Fruit fly (Drosophila melanogaster) whole organism, embryonic: ENCODE measurements around the gene Ac76E.
A peak's percentile ranks its signal among the peaks of the same experiment; 100 is the strongest.

Source experiments
- Blimp-1 ChIP-seq: fragments of 200-800 bp; sonication (Bioruptor generic); optimal IDR thresholded peaks from 3 replicates; lab custom pipeline; 2018; ENCODE audit warnings: missing biosample characterization, missing genetic modification characterization, mild to moderate bottlenecking, moderate library complexity, missing genetic modification reagents
- C15 ChIP-seq: fragments of 200-800 bp; sonication (Bioruptor generic); IDR thresholded peaks from 3 replicates; pipeline ENCODE4 v1.3.6; 2022; ENCODE audit warnings: missing biosample characterization, missing genetic modification characterization
- CG10321 ChIP-seq: fragments of 200-800 bp; sonication (Bioruptor generic); IDR thresholded peaks from 2 replicates; pipeline ENCODE4 v1.3.6; 2022; ENCODE audit warnings: missing biosample characterization, missing genetic modification characterization
- CG11398 ChIP-seq: fragments of 200-800 bp; sonication (Bioruptor generic); optimal IDR thresholded peaks from 2 replicates; lab custom pipeline; 2016; ENCODE audit warnings: missing biosample characterization, missing genetic modification characterization
- CG12155 ChIP-seq: fragments of 200-800 bp; sonication (Bioruptor generic); optimal IDR thresholded peaks from 3 replicates; lab custom pipeline; 2016; ENCODE audit warnings: missing biosample characterization, missing genetic modification characterization
- CG13775 ChIP-seq: fragments of 200-800 bp; sonication (Bioruptor generic); optimal IDR thresholded peaks from 3 replicates; lab custom pipeline; 2017; ENCODE audit warnings: missing biosample characterization, mild to moderate bottlenecking, missing genetic modification characterization
- CG14014 ChIP-seq: fragments of 200-800 bp; sonication (Bioruptor generic); IDR thresholded peaks from 2 replicates; pipeline ENCODE4 v1.3.6; 2022; ENCODE audit warnings: missing biosample characterization, missing genetic modification characterization
- CG15269 ChIP-seq: fragments of 200-800 bp; sonication (Bioruptor generic); optimal IDR thresholded peaks from 2 replicates; lab custom pipeline; 2018; ENCODE audit warnings: missing biosample characterization, mild to moderate bottlenecking, missing genetic modification characterization, moderate library complexity
- CG2199 ChIP-seq: fragments of 200-800 bp; sonication (Bioruptor generic); IDR thresholded peaks from 3 replicates; pipeline ENCODE4 v1.3.6; 2022; ENCODE audit warnings: missing biosample characterization, missing genetic modification characterization
- CG3163 ChIP-seq: fragments of 200-800 bp; sonication (Bioruptor generic); optimal IDR thresholded peaks from 3 replicates; lab custom pipeline; 2016; ENCODE audit warnings: missing biosample characterization, missing genetic modification characterization
- CG4360 ChIP-seq: fragments of 200-800 bp; sonication (Bioruptor generic); IDR thresholded peaks from 2 replicates; pipeline ENCODE4 v1.3.6; 2022; ENCODE audit warnings: missing biosample characterization, missing genetic modification characterization
- CG4707 ChIP-seq: fragments of 200-800 bp; sonication (Bioruptor generic); optimal IDR thresholded peaks from 2 replicates; lab custom pipeline; 2018; ENCODE audit warnings: missing biosample characterization, mild to moderate bottlenecking, missing genetic modification characterization, moderate library complexity
- CG7271 ChIP-seq: fragments of 200-800 bp; sonication (Bioruptor generic); optimal IDR thresholded peaks from 2 replicates; lab custom pipeline; 2018; ENCODE audit warnings: missing biosample characterization, mild to moderate bottlenecking, missing genetic modification characterization, moderate library complexity
- CG7357 ChIP-seq: fragments of 200-800 bp; sonication (Bioruptor generic); IDR thresholded peaks from 3 replicates; pipeline ENCODE4 v1.3.6; 2022; ENCODE audit warnings: missing biosample characterization, missing genetic modification characterization
- CG9727 ChIP-seq: fragments of 200-800 bp; sonication (Bioruptor generic); optimal IDR thresholded peaks from 3 replicates; lab custom pipeline; 2017; ENCODE audit warnings: missing biosample characterization, mild to moderate bottlenecking, missing genetic modification characterization
- CoRest ChIP-seq: fragments of 200-800 bp; sonication (Bioruptor generic); optimal IDR thresholded peaks from 3 replicates; lab custom pipeline; 2018; ENCODE audit warnings: missing biosample characterization, mild to moderate bottlenecking, missing genetic modification characterization, moderate library complexity
- Dbx ChIP-seq: fragments of 200-800 bp; sonication (Bioruptor generic); IDR thresholded peaks from 3 replicates; pipeline ENCODE4 v1.3.6; 2022; ENCODE audit warnings: missing biosample characterization, missing genetic modification characterization
- Dek ChIP-seq: fragments of 200-800 bp; sonication (Bioruptor generic); optimal IDR thresholded peaks from 3 replicates; lab custom pipeline; 2019; ENCODE audit warnings: missing biosample characterization, mild to moderate bottlenecking, missing genetic modification characterization, moderate library complexity
- Dp ChIP-seq: fragments of 200-800 bp; sonication (Bioruptor generic); optimal IDR thresholded peaks from 2 replicates; lab custom pipeline; 2018; ENCODE audit warnings: missing biosample characterization, mild to moderate bottlenecking, missing genetic modification characterization, moderate library complexity
- Drgx ChIP-seq: fragments of 200-800 bp; sonication (Bioruptor generic); IDR thresholded peaks from 2 replicates; pipeline ENCODE4 v1.3.6; 2022; ENCODE audit warnings: missing biosample characterization, missing genetic modification characterization
- Elba2 ChIP-seq: fragments of 200-800 bp; sonication (Bioruptor generic); optimal IDR thresholded peaks from 3 replicates; lab custom pipeline; 2016; ENCODE audit warnings: missing biosample characterization, missing genetic modification characterization
- Ets97D ChIP-seq: fragments of 200-800 bp; sonication (Bioruptor generic); optimal IDR thresholded peaks from 3 replicates; lab custom pipeline; 2016; ENCODE audit warnings: missing biosample characterization, missing genetic modification characterization
- HHEX ChIP-seq: fragments of 200-800 bp; sonication (Bioruptor generic); optimal IDR thresholded peaks from 3 replicates; lab custom pipeline; 2017; ENCODE audit warnings: missing biosample characterization, mild to moderate bottlenecking, missing genetic modification characterization, missing genetic modification reagents
- HLH4C ChIP-seq: fragments of 200-800 bp; sonication (Bioruptor generic); IDR thresholded peaks from 3 replicates; pipeline ENCODE4 v1.3.6; 2022; ENCODE audit warnings: missing biosample characterization, missing genetic modification characterization; ENCODE audit not compliant: partially characterized antibody
- HLHmδ ChIP-seq: fragments of 200-800 bp; sonication (Bioruptor generic); optimal IDR thresholded peaks from 2 replicates; lab custom pipeline; 2018; ENCODE audit warnings: missing biosample characterization, mild to moderate bottlenecking, missing genetic modification characterization, moderate library complexity
- Trl ChIP-seq, 3 experiments: fragments of >200 bp in 2 of 3; fragments of 200-800 bp in 1 of 3; sonication (Bioruptor generic) in 1 of 3; optimal IDR thresholded peaks; 2 replicates in 1 of 3; 3 replicates in 2 of 3; lab custom pipeline; 2016 to 2017; ENCODE audit warnings: missing biosample characterization in 1 of 3, missing genetic modification characterization in 1 of 3
- Xbp1 ChIP-seq: fragments of 200-800 bp; sonication (Bioruptor generic); optimal IDR thresholded peaks from 3 replicates; lab custom pipeline; 2016; ENCODE audit warnings: missing biosample characterization, mild to moderate bottlenecking, missing genetic modification characterization
- chinmo ChIP-seq: fragments of 200-800 bp; sonication (Bioruptor generic); IDR thresholded peaks from 4 replicates; pipeline ENCODE4 v1.3.6; 2022; ENCODE audit warnings: missing biosample characterization, missing genetic modification characterization; ENCODE audit not compliant: partially characterized antibody
- chm ChIP-seq: fragments of 200-800 bp; sonication (Bioruptor generic); IDR thresholded peaks from 2 replicates; pipeline ENCODE4 v1.3.6; 2022; ENCODE audit warnings: missing biosample characterization, missing genetic modification characterization
- exex ChIP-seq: fragments of 200-800 bp; sonication (Bioruptor generic); optimal IDR thresholded peaks from 4 replicates; lab custom pipeline; 2018; ENCODE audit warnings: missing biosample characterization, mild to moderate bottlenecking, missing genetic modification characterization, moderate library complexity
- fru ChIP-seq: fragments of >200 bp; optimal IDR thresholded peaks from 2 replicates; lab custom pipeline; 2017
- grn ChIP-seq: fragments of 200-800 bp; sonication (Bioruptor generic); optimal IDR thresholded peaks from 3 replicates; lab custom pipeline; 2017; ENCODE audit warnings: missing biosample characterization, missing genetic modification characterization
- ham ChIP-seq: fragments of 200-800 bp; sonication (Bioruptor generic); IDR thresholded peaks from 2 replicates; pipeline ENCODE4 v1.3.6; 2022; ENCODE audit warnings: missing biosample characterization, missing genetic modification characterization
- kni ChIP-seq: fragments of 200-800 bp; sonication (Bioruptor generic); optimal IDR thresholded peaks from 3 replicates; lab custom pipeline; 2017; ENCODE audit warnings: mild to moderate bottlenecking, missing biosample characterization, missing genetic modification reagents, missing genetic modification characterization
- mirr ChIP-seq: fragments of 200-800 bp; sonication (Bioruptor generic); optimal IDR thresholded peaks from 3 replicates; lab custom pipeline; 2018; ENCODE audit warnings: missing biosample characterization, mild to moderate bottlenecking, missing genetic modification characterization
- nom ChIP-seq: fragments of 200-800 bp; sonication (Bioruptor generic); optimal IDR thresholded peaks from 2 replicates; lab custom pipeline; 2017; ENCODE audit warnings: missing biosample characterization, missing genetic modification characterization, mild to moderate bottlenecking, moderate library complexity, missing genetic modification reagents
- pros ChIP-seq: fragments of 200-800 bp; sonication (Bioruptor generic); optimal IDR thresholded peaks from 3 replicates; lab custom pipeline; 2019; ENCODE audit warnings: missing biosample characterization, mild to moderate bottlenecking, missing genetic modification characterization, moderate library complexity
- row ChIP-seq: fragments of 200-800 bp; sonication (Bioruptor generic); IDR thresholded peaks from 3 replicates; pipeline ENCODE4 v1.3.6; 2022; ENCODE audit warnings: missing biosample characterization, missing genetic modification characterization
- sc ChIP-seq, 3 experiments: fragments of >200 bp in 2 of 3; fragments of 200-800 bp in 1 of 3; sonication (Bioruptor generic) in 1 of 3; optimal IDR thresholded peaks; 2 replicates in 2 of 3; 3 replicates in 1 of 3; lab custom pipeline; 2017; ENCODE audit warnings: mild to moderate bottlenecking in 1 of 3, missing biosample characterization in 1 of 3, missing genetic modification characterization in 1 of 3, missing genetic modification reagents in 1 of 3
- slbo ChIP-seq: fragments of 200-800 bp; sonication (Bioruptor generic); IDR thresholded peaks from 2 replicates; pipeline ENCODE4 v1.3.6; 2022; ENCODE audit warnings: missing biosample characterization, missing genetic modification characterization
- stc ChIP-seq: fragments of 200-800 bp; sonication (Bioruptor generic); IDR thresholded peaks from 2 replicates; pipeline ENCODE4 v1.3.6; 2022; ENCODE audit warnings: missing biosample characterization, missing genetic modification characterization
- stwl ChIP-seq: fragments of 200-800 bp; sonication (Bioruptor generic); optimal IDR thresholded peaks from 3 replicates; lab custom pipeline; 2018; ENCODE audit warnings: missing biosample characterization, mild to moderate bottlenecking, missing genetic modification characterization, moderate library complexity
- unc-4 ChIP-seq: fragments of 200-800 bp; sonication (Bioruptor generic); IDR thresholded peaks from 2 replicates; pipeline ENCODE4 v1.3.6; 2022; ENCODE audit warnings: missing biosample characterization, missing genetic modification characterization; ENCODE audit not compliant: partially characterized antibody
- vfl ChIP-seq: fragments of 200-800 bp; sonication (Bioruptor generic); optimal IDR thresholded peaks from 2 replicates; lab custom pipeline; 2016; ENCODE audit warnings: missing biosample characterization, missing genetic modification characterization
- yki ChIP-seq: fragments of >200 bp; optimal IDR thresholded peaks from 3 replicates; lab custom pipeline; 2018
- zen2 ChIP-seq: fragments of 200-800 bp; sonication (Bioruptor generic); IDR thresholded peaks from 3 replicates; pipeline ENCODE4 v1.3.6; 2022; ENCODE audit warnings: missing biosample characterization, missing genetic modification characterization; ENCODE audit not compliant: partially characterized antibody
- zfh1 ChIP-seq: fragments of 200-800 bp; sonication (Bioruptor generic); IDR thresholded peaks from 3 replicates; pipeline ENCODE4 v1.3.6; 2022; ENCODE audit warnings: missing biosample characterization, missing genetic modification characterization

The Ac76E gene

DNA sequence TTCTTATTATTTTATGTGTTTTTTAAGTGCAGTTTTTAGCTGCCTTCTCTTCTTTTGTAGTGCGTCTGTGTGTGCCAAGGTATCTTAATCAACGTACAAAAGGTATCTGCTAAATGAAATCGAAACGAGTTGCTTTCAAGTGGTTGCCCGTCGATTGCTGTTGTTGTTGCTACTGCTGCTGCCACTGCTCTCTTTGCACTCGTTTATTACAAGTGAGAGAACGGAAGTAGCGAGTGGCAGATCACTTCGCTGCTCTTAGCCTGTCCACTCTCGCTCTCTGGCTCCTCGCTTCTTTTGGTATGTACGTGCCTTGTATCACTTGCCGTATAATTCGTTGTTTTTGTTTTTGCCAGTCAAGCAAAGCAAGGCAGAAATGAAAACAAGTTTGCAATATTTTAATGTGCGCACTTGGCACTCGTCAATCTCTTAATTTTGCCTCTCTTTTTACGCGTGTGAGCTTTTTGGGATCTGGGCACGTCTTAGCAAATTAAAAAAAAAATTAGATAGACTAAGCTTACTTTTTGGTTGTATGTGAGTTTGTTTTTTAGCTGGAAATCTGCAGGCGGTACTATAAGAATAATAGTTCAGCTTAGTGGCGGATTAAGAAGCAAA is 42.7 kb upstream of the Ac76E start:
- TF ChIP-seq pros (GFP tag; lab: Kevin White, UChicago) (peak; percentile 45), zen2 (GFP tag; lab: Robert Waterston, UW) (peak; percentile 11; the same call in 1 of the 3 replicates), Elba2 (GFP tag; lab: Kevin White, UChicago) (peak; percentile 10), zfh1 (GFP tag; lab: Robert Waterston, UW) (no peak), slbo (GFP tag; lab: Robert Waterston, UW) (0 out of 2 replicates have a peak, but pooled peaks have one; percentile 4), CG7271 (tag; lab: Kevin White, UChicago) (no peak), grn (GFP tag; lab: Kevin White, UChicago) (peak; percentile 36), exex (tag; lab: Kevin White, UChicago) (peak; percentile 47), CG12155 (GFP tag; lab: Kevin White, UChicago) (peak; percentile 94), mirr (GFP tag; lab: Kevin White, UChicago) (peak; percentile 20), CG3163 (GFP tag; lab: Kevin White, UChicago) (peak; percentile 90), CG11398 (no peak), nom (GFP tag; lab: Kevin White, UChicago) (peak; percentile 49), HLHmδ (peak; percentile 5), fru (lab: Kevin White, UChicago) (peak; percentile 39), CoRest (no peak), kni (GFP tag; lab: Kevin White, UChicago) (peak; percentile 39), Trl (optimal IDR thresholded peaks at IDR 0.05; lab: Kevin White, UChicago) (peak; percentile 84 to 92), Trl (GFP tag; optimal IDR thresholded peaks at IDR 0.05; lab: Kevin White, UChicago) (no peak), Dek (tag; lab: Kevin White, UChicago) (peak; percentile 19), chm (GFP tag; lab: Robert Waterston, UW) (peak; percentile 25; the same call in 1 of the 2 replicates), CG10321 (GFP tag; lab: Robert Waterston, UW) (peak; percentile 5; the same call in 1 of the 2 replicates), HHEX (no peak), stwl (tag; lab: Kevin White, UChicago) (peak; percentile 7), CG13775 (GFP tag; lab: Kevin White, UChicago) (no peak), unc-4 (GFP tag; lab: Robert Waterston, UW) (no peak), CG4360 (GFP tag; lab: Robert Waterston, UW) (peak; percentile 97), Blimp-1 (GFP tag; lab: Kevin White, UChicago) (peak; percentile 59), yki (lab: Kevin White, UChicago) (peak; percentile 49), chinmo (GFP tag; lab: Robert Waterston, UW) (peak; percentile 82; the same call in 2 of the 4 replicates), row (GFP tag; lab: Robert Waterston, UW) (no peak), CG15269 (tag; lab: Kevin White, UChicago) (peak; percentile 22)

DNA sequence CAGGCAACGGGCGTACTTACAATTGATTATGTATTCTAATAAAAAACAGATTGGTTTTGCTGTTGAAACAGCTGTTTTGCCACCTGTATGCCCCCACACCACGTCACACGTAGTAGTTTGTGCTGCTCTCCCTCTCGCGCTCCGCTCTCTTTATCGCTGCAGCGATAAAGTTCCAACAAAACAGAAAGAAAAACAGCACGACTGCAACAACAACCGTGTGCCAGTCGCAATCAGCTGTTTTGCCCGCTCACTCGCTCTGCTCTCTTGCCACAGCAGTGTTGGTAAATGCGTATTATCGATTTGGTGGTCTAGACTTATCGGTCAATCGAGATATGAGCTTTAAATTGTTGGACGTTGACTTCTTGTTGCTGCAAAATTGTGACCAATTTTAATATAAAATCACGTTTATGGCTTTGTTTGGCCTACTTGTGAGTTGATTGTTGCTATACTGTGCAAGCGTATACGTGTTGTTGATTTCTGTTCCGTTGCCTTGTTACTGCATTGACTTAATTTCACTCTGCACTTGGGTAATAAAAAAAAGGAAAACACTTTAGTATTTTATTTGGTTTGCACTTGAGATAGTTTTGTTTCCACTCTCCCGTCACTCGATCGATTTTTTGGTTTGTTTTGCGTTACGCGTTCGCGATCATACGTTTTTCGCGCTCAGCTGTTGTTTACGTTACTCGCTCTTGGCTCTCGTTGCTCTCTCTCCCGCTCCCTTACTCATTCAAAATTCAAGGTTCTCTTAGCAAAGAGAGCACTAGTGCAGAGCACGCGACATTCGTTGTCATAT is 42.0 kb upstream of the Ac76E start:
- TF ChIP-seq CG2199 (GFP tag; lab: Robert Waterston, UW) (0 out of 3 replicates have a peak, but pooled peaks have one; percentile 30), Dp (GFP tag; lab: Kevin White, UChicago) (no peak), C15 (no peak), CG9727 (peak; percentile 46), Ets97D (GFP tag; lab: Kevin White, UChicago) (peak; percentile 16), sc (optimal IDR thresholded peaks at IDR 0.05; lab: Kevin White, UChicago) (no peak), sc (GFP tag; optimal IDR thresholded peaks at IDR 0.05; lab: Kevin White, UChicago) (no peak), CG14014 (GFP tag; lab: Robert Waterston, UW) (no peak), CG7357 (GFP tag; lab: Robert Waterston, UW) (no peak), ham (GFP tag; lab: Robert Waterston, UW) (no peak), Drgx (no peak; the same call in 1 of the 2 replicates), HLH4C (GFP tag; lab: Robert Waterston, UW) (peak; percentile 41; the same call in 1 of the 3 replicates), CG4707 (peak; percentile 19), Xbp1 (peak; percentile 64), stc (no peak), vfl (GFP tag; lab: Kevin White, UChicago) (peak; percentile 29), Dbx (GFP tag; lab: Robert Waterston, UW) (0 out of 3 replicates have a peak, but pooled peaks have one; percentile 13)
